Worm (Caenorhabditis elegans): ENCODE measurements around the gene fbxc-52.

ce11 chrII:3747405-3747804 lies 30.3 kb downstream of the fbxc-52 start, which contains the start of gene fbxb-92:
- TF ChIP-seq nhr-6 (tag; optimal IDR thresholded peaks at IDR 0.05) (no peak), blmp-1 (tag; optimal IDR thresholded peaks at IDR 0.05; ENCODE audit: insufficient read depth) (no peak), nhr-11 (tag; optimal IDR thresholded peaks at IDR 0.05) (no peak), mab-5 (tag; optimal IDR thresholded peaks at IDR 0.05) (no peak), gmeb-1 (tag; optimal IDR thresholded peaks at IDR 0.05) (no peak), Y55F3AM.14 (GFP tag; optimal IDR thresholded peaks at IDR 0.05) (no peak), zag-1 (tag; optimal IDR thresholded peaks at IDR 0.05) (no peak), egl-27 (tag; optimal IDR thresholded peaks at IDR 0.05) (no peak), ceh-16 (tag; optimal IDR thresholded peaks at IDR 0.05) (no peak), R02D3.7 (tag; optimal IDR thresholded peaks at IDR 0.05) (no peak), unc-39 (tag; optimal IDR thresholded peaks at IDR 0.05) (no peak), unc-62 (GFP tag; optimal IDR thresholded peaks at IDR 0.05) (no peak)

Measured in whole organism, L2 larva.